Fruit fly (Drosophila melanogaster) whole organism, embryonic: Measurements from ENCODE around the gene CG1840.

Experiments
- Antp ChIP-seq: fragments of 200-800 bp; sonication (Bioruptor generic); optimal IDR thresholded peaks from 3 replicates; lab custom pipeline; 2016; ENCODE audit warnings: missing biosample characterization, missing genetic modification characterization
- CG12219 ChIP-seq: fragments of 200-800 bp; sonication (Bioruptor generic); optimal IDR thresholded peaks from 3 replicates; lab custom pipeline; 2018; ENCODE audit warnings: missing biosample characterization, mild to moderate bottlenecking, missing genetic modification characterization
- CG12299 ChIP-seq: fragments of 200-800 bp; sonication (Bioruptor generic); optimal IDR thresholded peaks from 2 replicates; lab custom pipeline; 2018; ENCODE audit warnings: missing biosample characterization, mild to moderate bottlenecking, missing genetic modification characterization
- CG12659 ChIP-seq: fragments of 200-800 bp; sonication (Bioruptor generic); optimal IDR thresholded peaks from 3 replicates; lab custom pipeline; 2017; ENCODE audit warnings: mild to moderate bottlenecking, missing biosample characterization, missing genetic modification reagents, missing genetic modification characterization
- CG15269 ChIP-seq: fragments of 200-800 bp; sonication (Bioruptor generic); optimal IDR thresholded peaks from 2 replicates; lab custom pipeline; 2018; ENCODE audit warnings: missing biosample characterization, mild to moderate bottlenecking, missing genetic modification characterization, moderate library complexity
- CG16779 ChIP-seq: fragments of 200-800 bp; sonication (Bioruptor generic); IDR thresholded peaks from 2 replicates; pipeline ENCODE4 v1.3.6; 2022; ENCODE audit warnings: missing biosample characterization, missing genetic modification characterization
- CG17186 ChIP-seq: fragments of 200-800 bp; sonication (Bioruptor generic); optimal IDR thresholded peaks from 3 replicates; lab custom pipeline; 2017; ENCODE audit warnings: missing biosample characterization, missing genetic modification reagents, missing genetic modification characterization
- CG17328 ChIP-seq: fragments of 200-800 bp; sonication (Bioruptor generic); IDR thresholded peaks from 2 replicates; pipeline ENCODE4 v1.3.6; 2022; ENCODE audit warnings: missing biosample characterization, missing genetic modification characterization
- CG4404 ChIP-seq: fragments of 200-800 bp; sonication (Bioruptor generic); IDR thresholded peaks from 2 replicates; pipeline ENCODE4 v1.3.6; 2022; ENCODE audit warnings: missing biosample characterization, missing genetic modification characterization
- CG7786 ChIP-seq: fragments of 200-800 bp; sonication (Bioruptor generic); optimal IDR thresholded peaks from 2 replicates; lab custom pipeline; 2016; ENCODE audit warnings: missing biosample characterization, missing genetic modification characterization
- CG7987 ChIP-seq: fragments of 200-800 bp; sonication (Bioruptor generic); optimal IDR thresholded peaks from 2 replicates; lab custom pipeline; 2018; ENCODE audit warnings: missing biosample characterization, mild to moderate bottlenecking, missing genetic modification characterization, moderate library complexity
- CG8290 ChIP-seq, 3 experiments: fragments of 200-800 bp; sonication (Bioruptor generic); optimal IDR thresholded peaks; 2 replicates each; lab custom pipeline; 2016 to 2019; ENCODE audit warnings: missing biosample characterization in 3 of 3, missing genetic modification characterization in 3 of 3, mild to moderate bottlenecking in 2 of 3, moderate library complexity in 1 of 3
- CG8924 ChIP-seq: fragments of 200-800 bp; optimal IDR thresholded peaks from 3 replicates; lab custom pipeline; 2019; ENCODE audit warnings: missing biosample characterization, mild to moderate bottlenecking, missing genetic modification characterization, moderate library complexity
- CG9817 ChIP-seq: fragments of 200-800 bp; sonication (Bioruptor generic); optimal IDR thresholded peaks from 2 replicates; lab custom pipeline; 2018; ENCODE audit warnings: missing biosample characterization, mild to moderate bottlenecking, missing genetic modification characterization, moderate library complexity
- Camta ChIP-seq: fragments of 200-800 bp; sonication (Bioruptor generic); optimal IDR thresholded peaks from 2 replicates; lab custom pipeline; 2016; ENCODE audit warnings: missing biosample characterization, missing genetic modification characterization
- D19A ChIP-seq: fragments of 200-800 bp; optimal IDR thresholded peaks from 3 replicates; lab custom pipeline; 2019; ENCODE audit warnings: missing biosample characterization, mild to moderate bottlenecking, missing genetic modification characterization, moderate library complexity
- Dek ChIP-seq: fragments of 200-800 bp; sonication (Bioruptor generic); optimal IDR thresholded peaks from 3 replicates; lab custom pipeline; 2019; ENCODE audit warnings: missing biosample characterization, mild to moderate bottlenecking, missing genetic modification characterization, moderate library complexity
- Drgx ChIP-seq: fragments of 200-800 bp; sonication (Bioruptor generic); IDR thresholded peaks from 2 replicates; pipeline ENCODE4 v1.3.6; 2022; ENCODE audit warnings: missing biosample characterization, missing genetic modification characterization
- Fer3 ChIP-seq: fragments of 200-800 bp; sonication (Bioruptor generic); optimal IDR thresholded peaks from 2 replicates; lab custom pipeline; 2018; ENCODE audit warnings: missing biosample characterization, mild to moderate bottlenecking, missing genetic modification characterization, moderate library complexity
- HmgZ ChIP-seq: fragments of 200-800 bp; sonication (Bioruptor generic); optimal IDR thresholded peaks from 2 replicates; lab custom pipeline; 2018; ENCODE audit warnings: missing biosample characterization, mild to moderate bottlenecking, missing genetic modification characterization
- Jarid2 ChIP-seq: fragments of 200-800 bp; sonication (Bioruptor generic); optimal IDR thresholded peaks from 3 replicates; lab custom pipeline; 2017; ENCODE audit warnings: mild to moderate bottlenecking, missing biosample characterization, missing genetic modification reagents, missing genetic modification characterization
- Lhr ChIP-seq: fragments of 200-800 bp; sonication (Bioruptor generic); optimal IDR thresholded peaks from 3 replicates; lab custom pipeline; 2017; ENCODE audit warnings: mild to moderate bottlenecking, missing biosample characterization, missing genetic modification reagents, missing genetic modification characterization
- NK7.1 ChIP-seq: fragments of 200-800 bp; sonication (Bioruptor generic); optimal IDR thresholded peaks from 3 replicates; lab custom pipeline; 2016; ENCODE audit warnings: missing biosample characterization, missing genetic modification characterization
- Nf-YA ChIP-seq: fragments of 200-800 bp; sonication (Bioruptor generic); IDR thresholded peaks from 2 replicates; pipeline ENCODE4 v1.3.6; 2022; ENCODE audit warnings: missing biosample characterization, missing genetic modification characterization
- Nf-YC ChIP-seq: fragments of 200-800 bp; optimal IDR thresholded peaks from 3 replicates; lab custom pipeline; 2019; ENCODE audit warnings: missing biosample characterization, mild to moderate bottlenecking, missing genetic modification characterization, moderate library complexity
- NfI ChIP-seq: fragments of 200-800 bp; sonication (Bioruptor generic); optimal IDR thresholded peaks from 3 replicates; lab custom pipeline; 2018; ENCODE audit warnings: missing biosample characterization, mild to moderate bottlenecking, missing genetic modification characterization, moderate library complexity
- Pdp1 ChIP-seq, 2 experiments: fragments of 200-800 bp; sonication (Bioruptor generic); optimal IDR thresholded peaks; 3 replicates each; lab custom pipeline; 2016; ENCODE audit warnings: missing biosample characterization in 2 of 2, missing genetic modification characterization in 2 of 2, mild to moderate bottlenecking in 1 of 2, moderate library complexity in 1 of 2
- Trl ChIP-seq, 3 experiments: fragments of >200 bp in 2 of 3; fragments of 200-800 bp in 1 of 3; sonication (Bioruptor generic) in 1 of 3; optimal IDR thresholded peaks; 2 replicates in 1 of 3; 3 replicates in 2 of 3; lab custom pipeline; 2016 to 2017; ENCODE audit warnings: missing biosample characterization in 1 of 3, missing genetic modification characterization in 1 of 3
- ab ChIP-seq: fragments of 200-800 bp; sonication (Bioruptor generic); optimal IDR thresholded peaks from 2 replicates; lab custom pipeline; 2016; ENCODE audit warnings: missing biosample characterization, missing genetic modification characterization
- bowl ChIP-seq: fragments of 200-800 bp; sonication (Bioruptor generic); IDR thresholded peaks from 2 replicates; pipeline ENCODE4 v1.3.6; 2022; ENCODE audit warnings: missing biosample characterization, missing genetic modification characterization
- bsh ChIP-seq, 2 experiments: fragments of 200-800 bp; sonication (Bioruptor generic); optimal IDR thresholded peaks; 2 replicates each; lab custom pipeline; 2017 to 2018; ENCODE audit warnings: mild to moderate bottlenecking in 2 of 2, missing biosample characterization in 2 of 2, missing genetic modification characterization in 2 of 2, moderate library complexity in 1 of 2
- chif ChIP-seq, 2 experiments: fragments of 200-800 bp; sonication (Bioruptor generic); optimal IDR thresholded peaks; 3 replicates each; lab custom pipeline; 2016; ENCODE audit warnings: missing biosample characterization in 2 of 2, missing genetic modification characterization in 2 of 2
- esg ChIP-seq: fragments of 200-800 bp; sonication (Bioruptor generic); conservative IDR thresholded peaks from 2 replicates; pipeline ENCODE4 v1.3.6; 2022; ENCODE audit warnings: missing biosample characterization, missing genetic modification characterization
- inv ChIP-seq: fragments of 200-800 bp; sonication (Bioruptor generic); IDR thresholded peaks from 2 replicates; pipeline ENCODE4 v1.3.6; 2022; ENCODE audit warnings: missing biosample characterization, missing genetic modification characterization; ENCODE audit not compliant: partially characterized antibody
- lab ChIP-seq: fragments of 200-800 bp; sonication (Bioruptor generic); optimal IDR thresholded peaks from 3 replicates; lab custom pipeline; 2017; ENCODE audit warnings: missing biosample characterization, missing genetic modification characterization, mild to moderate bottlenecking, moderate library complexity, missing genetic modification reagents
- lbe ChIP-seq: fragments of 200-800 bp; sonication (Bioruptor generic); optimal IDR thresholded peaks from 2 replicates; lab custom pipeline; 2016; ENCODE audit warnings: missing biosample characterization, mild to moderate bottlenecking, missing genetic modification characterization
- lola ChIP-seq, 3 experiments: fragments of >200 bp in 2 of 3; fragments of 200-800 bp in 1 of 3; sonication (Bioruptor generic) in 1 of 3; optimal IDR thresholded peaks; 2 replicates each; lab custom pipeline; 2017 to 2019; ENCODE audit warnings: missing biosample characterization in 3 of 3, missing genetic modification characterization in 3 of 3, mild to moderate bottlenecking in 1 of 3, moderate library complexity in 1 of 3
- nmo ChIP-seq: fragments of 200-800 bp; sonication (Bioruptor generic); optimal IDR thresholded peaks from 2 replicates; lab custom pipeline; 2018; ENCODE audit warnings: missing biosample characterization, mild to moderate bottlenecking, missing genetic modification characterization, moderate library complexity
- odd ChIP-seq: fragments of 200-800 bp; sonication (Bioruptor generic); optimal IDR thresholded peaks from 2 replicates; lab custom pipeline; 2017; ENCODE audit warnings: missing biosample characterization, mild to moderate bottlenecking, missing genetic modification characterization
- phol ChIP-seq: fragments of 200-800 bp; sonication (Bioruptor generic); optimal IDR thresholded peaks from 3 replicates; lab custom pipeline; 2018; ENCODE audit warnings: missing biosample characterization, mild to moderate bottlenecking, missing genetic modification characterization, moderate library complexity
- prd ChIP-seq, 3 experiments: fragments of >200 bp in 2 of 3; fragments of 200-800 bp in 1 of 3; sonication (Bioruptor generic) in 1 of 3; optimal IDR thresholded peaks in 2 of 3; IDR thresholded peaks in 1 of 3; 2 replicates in 2 of 3; 3 replicates in 1 of 3; pipeline versions ENCODE4 v1.3.6 to Lab custom; 2017 to 2022; ENCODE audit warnings: missing biosample characterization in 1 of 3, missing genetic modification characterization in 1 of 3
- slou ChIP-seq: fragments of 200-800 bp; sonication (Bioruptor generic); optimal IDR thresholded peaks from 3 replicates; lab custom pipeline; 2016; ENCODE audit warnings: missing biosample characterization, missing genetic modification characterization
- tgo ChIP-seq: fragments of 200-800 bp; sonication (Bioruptor generic); IDR thresholded peaks from 3 replicates; pipeline ENCODE4 v1.3.6; 2022; ENCODE audit warnings: missing biosample characterization, missing genetic modification characterization
- tin ChIP-seq: fragments of 200-800 bp; sonication (Bioruptor generic); optimal IDR thresholded peaks from 3 replicates; lab custom pipeline; 2016; ENCODE audit warnings: missing biosample characterization, missing genetic modification characterization
- unpg ChIP-seq: fragments of 200-800 bp; sonication (Bioruptor generic); optimal IDR thresholded peaks from 3 replicates; lab custom pipeline; 2018; ENCODE audit warnings: missing biosample characterization, mild to moderate bottlenecking, missing genetic modification characterization, moderate library complexity
- zen2 ChIP-seq: fragments of 200-800 bp; sonication (Bioruptor generic); IDR thresholded peaks from 3 replicates; pipeline ENCODE4 v1.3.6; 2022; ENCODE audit warnings: missing biosample characterization, missing genetic modification characterization; ENCODE audit not compliant: partially characterized antibody

CG1840 gene

dm6 chrX:11848507-11849264, 39.5 kb upstream of the CG1840 start (continued):
- 0 out of 2 replicates have a peak, but pooled peaks have one; percentile 21 for TF ChIP-seq esg (GFP tag; lab: Robert Waterston, UW)
- TF ChIP-seq CG17328 = peak; percentile 57
- peak; percentile 13 for TF ChIP-seq Nf-YC (tag; lab: Kevin White, UChicago)
- TF ChIP-seq HmgZ (tag; lab: Kevin White, UChicago) = no peak
- TF ChIP-seq D19A (tag; lab: Kevin White, UChicago) = peak; percentile 42
- TF ChIP-seq phol (tag; lab: Kevin White, UChicago) = peak; percentile 58
- peak; percentile 9 for TF ChIP-seq Dek (tag; lab: Kevin White, UChicago)
- peak; percentile 53 for TF ChIP-seq lab (GFP tag; lab: Kevin White, UChicago)
- TF ChIP-seq NK7.1 (GFP tag; lab: Kevin White, UChicago) = no peak
- no peak for TF ChIP-seq prd (optimal IDR thresholded peaks at IDR 0.05; lab: Kevin White, UChicago)
- TF ChIP-seq prd (GFP tag; IDR thresholded peaks at IDR 0.05; lab: Robert Waterston, UW) = peak; percentile 38; the same call in 2 of the 3 replicates
- TF ChIP-seq Antp (GFP tag; lab: Kevin White, UChicago) = no peak
- TF ChIP-seq unpg = peak; percentile 62
- no peak for TF ChIP-seq lbe
- peak; percentile 69 for TF ChIP-seq tgo
- no peak for TF ChIP-seq Pdp1 (GFP tag; optimal IDR thresholded peaks at IDR 0.05; lab: Kevin White, UChicago)
- TF ChIP-seq CG15269 (tag; lab: Kevin White, UChicago) = peak; percentile 74
- no peak for TF ChIP-seq bowl (GFP tag; lab: Robert Waterston, UW)
- TF ChIP-seq Trl (optimal IDR thresholded peaks at IDR 0.05; lab: Kevin White, UChicago) = peak in 1 of 2 experiments; percentile 11
- no peak for TF ChIP-seq Trl (GFP tag; optimal IDR thresholded peaks at IDR 0.05; lab: Kevin White, UChicago)
- TF ChIP-seq lola (GFP tag; optimal IDR thresholded peaks at IDR 0.05; lab: Kevin White, UChicago) = no peak
- peak; percentile 48 for TF ChIP-seq Fer3 (tag; lab: Kevin White, UChicago)
- TF ChIP-seq CG7786 (GFP tag; lab: Kevin White, UChicago) = no peak
- peak; percentile 15 for TF ChIP-seq CG12219
- TF ChIP-seq CG8290 (GFP tag; optimal IDR thresholded peaks at IDR 0.05; lab: Kevin White, UChicago) = no peak
- peak in 1 of 2 experiments; percentile 51 for TF ChIP-seq CG8290 (tag; optimal IDR thresholded peaks at IDR 0.05; lab: Kevin White, UChicago)
- TF ChIP-seq NfI (GFP tag; lab: Kevin White, UChicago) = no peak
- no peak for TF ChIP-seq CG4404
- no peak for TF ChIP-seq chif (GFP tag; optimal IDR thresholded peaks at IDR 0.05; lab: Kevin White, UChicago)
- peak; percentile 34 for TF ChIP-seq nmo (GFP tag; lab: Kevin White, UChicago)
- no peak for TF ChIP-seq Drgx (GFP tag; lab: Robert Waterston, UW)
- TF ChIP-seq Camta (GFP tag; lab: Kevin White, UChicago) = no peak
- peak; percentile 10 for TF ChIP-seq CG9817
- TF ChIP-seq inv (GFP tag; lab: Robert Waterston, UW) = no peak
- TF ChIP-seq Lhr (GFP tag; lab: Kevin White, UChicago) = no peak
- no peak for TF ChIP-seq ab (GFP tag; lab: Kevin White, UChicago)
- no peak for TF ChIP-seq zen2 (GFP tag; lab: Robert Waterston, UW)
- TF ChIP-seq tin (GFP tag; lab: Kevin White, UChicago) = peak; percentile 4
- TF ChIP-seq CG16779 (GFP tag; lab: Robert Waterston, UW) = no peak
- TF ChIP-seq slou = no peak
- TF ChIP-seq CG7987 (GFP tag; lab: Kevin White, UChicago) = peak; percentile 2
- TF ChIP-seq CG12299 (tag; lab: Kevin White, UChicago) = peak; percentile 13
- TF ChIP-seq odd (GFP tag; lab: Kevin White, UChicago) = no peak
- TF ChIP-seq CG8924 (tag; lab: Kevin White, UChicago) = peak; percentile 65
- TF ChIP-seq CG12659 (GFP tag; lab: Kevin White, UChicago) = peak; percentile 34
- TF ChIP-seq Jarid2 (GFP tag; lab: Kevin White, UChicago) = no peak
- 0 out of 2 replicates have a peak, but pooled peaks have one; percentile 28 for TF ChIP-seq Nf-YA (GFP tag; lab: Robert Waterston, UW)
- peak in 1 of 2 experiments; percentile 7 for TF ChIP-seq bsh (GFP tag; optimal IDR thresholded peaks at IDR 0.05; lab: Kevin White, UChicago)
- TF ChIP-seq CG17186 (GFP tag; lab: Kevin White, UChicago) = no peak
